Fruit fly (Drosophila melanogaster) whole organism, pupa: ENCODE results near the gene CG33307.

Experiments
- CG13204 ChIP-seq: fragments of 200-800 bp; sonication (Bioruptor generic); optimal IDR thresholded peaks from 2 replicates; lab custom pipeline; 2018; ENCODE audit warnings: missing biosample characterization, mild to moderate bottlenecking, missing genetic modification characterization, moderate library complexity
- CG14655 ChIP-seq: fragments of 200-800 bp; sonication (Bioruptor generic); optimal IDR thresholded peaks from 3 replicates; lab custom pipeline; 2017; ENCODE audit warnings: mild to moderate bottlenecking, missing biosample characterization, missing genetic modification reagents, missing genetic modification characterization
- CG32121 ChIP-seq: fragments of 200-800 bp; sonication (Bioruptor generic); IDR thresholded peaks from 2 replicates; pipeline ENCODE4 v1.3.6; 2022; ENCODE audit warnings: missing biosample characterization, missing genetic modification characterization
- CG34367 ChIP-seq: fragments of 200-800 bp; sonication (Bioruptor generic); optimal IDR thresholded peaks from 2 replicates; lab custom pipeline; 2018; ENCODE audit warnings: missing biosample characterization, mild to moderate bottlenecking, missing genetic modification characterization
- CG8159 ChIP-seq: fragments of 200-800 bp; sonication (Bioruptor generic); optimal IDR thresholded peaks from 3 replicates; lab custom pipeline; 2018; ENCODE audit warnings: missing biosample characterization, mild to moderate bottlenecking, missing genetic modification characterization, moderate library complexity
- EcR ChIP-seq: fragments of 200-800 bp; sonication (Bioruptor generic); optimal IDR thresholded peaks from 3 replicates; lab custom pipeline; 2019; ENCODE audit warnings: missing biosample characterization, missing genetic modification characterization, mild to moderate bottlenecking, moderate library complexity, missing genetic modification reagents
- Ets98B ChIP-seq: fragments of 200-800 bp; sonication (Bioruptor generic); IDR thresholded peaks from 2 replicates; pipeline ENCODE4 v1.3.6; 2022; ENCODE audit warnings: missing biosample characterization, missing genetic modification characterization
- Pif1A ChIP-seq: fragments of 200-800 bp; sonication (Bioruptor generic); optimal IDR thresholded peaks from 3 replicates; lab custom pipeline; 2016; ENCODE audit warnings: missing biosample characterization, missing genetic modification characterization
- Snoo ChIP-seq: fragments of 200-800 bp; sonication (Bioruptor generic); optimal IDR thresholded peaks from 3 replicates; lab custom pipeline; 2017; ENCODE audit warnings: missing biosample characterization, mild to moderate bottlenecking, missing genetic modification characterization, inconsistent platforms
- fd96Ca ChIP-seq: fragments of 200-800 bp; sonication (Bioruptor generic); IDR thresholded peaks from 3 replicates; pipeline ENCODE4 v1.3.6; 2022; ENCODE audit warnings: missing biosample characterization, missing genetic modification characterization
- rn ChIP-seq: fragments of 200-800 bp; sonication (Bioruptor generic); IDR thresholded peaks from 2 replicates; pipeline ENCODE4 v1.3.6; 2022; ENCODE audit warnings: missing biosample characterization, missing genetic modification characterization

DNA sequence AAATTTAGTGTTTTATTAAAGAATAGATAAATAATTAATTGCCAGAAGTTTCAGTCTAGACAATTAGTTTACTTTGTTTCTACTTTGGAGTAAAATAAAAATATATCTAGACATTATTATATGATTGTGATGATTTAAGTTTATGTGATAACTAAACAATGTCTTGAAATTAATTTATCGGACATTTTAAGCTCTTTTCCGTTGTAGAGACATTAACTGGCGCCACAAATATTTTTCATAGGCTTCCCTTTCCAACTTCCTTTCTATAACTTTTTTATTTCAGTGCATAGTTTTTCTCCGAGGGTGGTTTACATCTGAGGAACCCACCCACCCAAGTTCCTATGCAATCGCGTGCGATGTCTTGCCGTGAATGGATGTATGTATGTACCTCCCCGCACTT, 35.4 kb upstream of the CG33307 start:
- no peak for TF ChIP-seq CG14655 (GFP tag; lab: Kevin White, UChicago)
- TF ChIP-seq CG13204 (GFP tag; lab: Kevin White, UChicago), result no peak
- TF ChIP-seq fd96Ca (GFP tag; lab: Robert Waterston, UW), result no peak
- no peak for TF ChIP-seq CG8159 (tag; lab: Kevin White, UChicago)
- TF ChIP-seq CG34367 (tag; lab: Kevin White, UChicago), result no peak
- no peak for TF ChIP-seq Snoo (tag; lab: Kevin White, UChicago)
- TF ChIP-seq rn, result no peak
- TF ChIP-seq CG32121 (GFP tag; lab: Robert Waterston, UW), result no peak
- no peak for TF ChIP-seq Pif1A (GFP tag; lab: Kevin White, UChicago)
- TF ChIP-seq Ets98B, result no peak
- no peak for TF ChIP-seq EcR (GFP tag; lab: Kevin White, UChicago)
